Worm (Caenorhabditis elegans) whole organism, L3 larva: ENCODE results near the gene R09E10.13.

Experiments
- R02D3.7 ChIP-seq: fragments of 150-350 bp; optimal IDR thresholded peaks from 2 replicates; lab custom pipeline; 2014; ENCODE audit warnings: missing biosample characterization, missing genetic modification characterization
- aly-2 ChIP-seq: fragments of 150-350 bp; optimal IDR thresholded peaks from 2 replicates; lab custom pipeline; 2014; ENCODE audit warnings: missing biosample characterization, missing genetic modification characterization
- ceh-28 ChIP-seq: fragments of 150-350 bp; optimal IDR thresholded peaks from 2 replicates; lab custom pipeline; 2014; ENCODE audit warnings: missing biosample characterization, missing genetic modification reagents, missing genetic modification characterization
- ceh-82 ChIP-seq: fragments of 150-350 bp; optimal IDR thresholded peaks from 2 replicates; lab custom pipeline; 2014; ENCODE audit warnings: missing biosample characterization, missing genetic modification characterization
- ceh-9 ChIP-seq: sonication (generic microtip); optimal IDR thresholded peaks from 2 replicates; lab custom pipeline; 2018; ENCODE audit warnings: missing biosample characterization, missing genetic modification characterization
- daf-12 ChIP-seq: fragments of 150-350 bp; optimal IDR thresholded peaks from 2 replicates; lab custom pipeline; 2014; ENCODE audit warnings: missing biosample characterization, missing genetic modification reagents, missing genetic modification characterization
- egl-27 ChIP-seq: sonication (generic microtip); optimal IDR thresholded peaks from 4 replicates; lab custom pipeline; 2017; ENCODE audit warnings: missing biosample characterization, missing genetic modification reagents, missing genetic modification characterization
- elt-1 ChIP-seq: fragments of 150-350 bp; optimal IDR thresholded peaks from 2 replicates; lab custom pipeline; 2014; ENCODE audit warnings: missing biosample characterization, missing genetic modification characterization
- elt-2 ChIP-seq: sonication (generic microtip); optimal IDR thresholded peaks from 2 replicates; lab custom pipeline; 2016; ENCODE audit warnings: missing genetic modification reagents, mild to moderate bottlenecking, missing genetic modification characterization, missing compliant biosample characterization
- elt-3 ChIP-seq, 3 experiments: fragments of 150-350 bp in 1 of 3; sonication (generic microtip) in 2 of 3; optimal IDR thresholded peaks; 2 replicates in 2 of 3; 4 replicates in 1 of 3; lab custom pipeline; 2014 to 2017; ENCODE audit warnings: missing biosample characterization in 3 of 3, missing genetic modification characterization in 3 of 3
- fkh-2 ChIP-seq: fragments of 150-350 bp; optimal IDR thresholded peaks from 2 replicates; lab custom pipeline; 2014; ENCODE audit warnings: missing biosample characterization, missing genetic modification reagents, missing genetic modification characterization
- fos-1 ChIP-seq: fragments of 150-350 bp; optimal IDR thresholded peaks from 2 replicates; lab custom pipeline; 2014; ENCODE audit warnings: missing biosample characterization, missing genetic modification characterization
- hmg-11 ChIP-seq: sonication (generic microtip); optimal IDR thresholded peaks from 2 replicates; lab custom pipeline; 2016; ENCODE audit warnings: missing genetic modification characterization, missing compliant biosample characterization
- lin-15B ChIP-seq: fragments of 150-350 bp; optimal IDR thresholded peaks from 2 replicates; lab custom pipeline; 2014; ENCODE audit warnings: missing biosample characterization, missing genetic modification characterization
- lin-39 ChIP-seq: fragments of 150-350 bp; optimal IDR thresholded peaks from 2 replicates; lab custom pipeline; 2018; ENCODE audit warnings: missing biosample characterization, missing genetic modification reagents, missing genetic modification characterization
- mdl-1 ChIP-seq: fragments of 150-350 bp; optimal IDR thresholded peaks from 2 replicates; lab custom pipeline; 2014; ENCODE audit warnings: missing biosample characterization, missing genetic modification characterization
- mml-1 ChIP-seq: fragments of 150-350 bp; sonication (generic microtip); optimal IDR thresholded peaks from 3 replicates; lab custom pipeline; 2014; ENCODE audit warnings: missing biosample characterization, missing genetic modification characterization
- nhr-11 ChIP-seq: fragments of 150-350 bp; optimal IDR thresholded peaks from 2 replicates; lab custom pipeline; 2014; ENCODE audit warnings: missing biosample characterization, missing genetic modification characterization
- nhr-12 ChIP-seq: fragments of 150-350 bp; optimal IDR thresholded peaks from 2 replicates; lab custom pipeline; 2014; ENCODE audit warnings: missing biosample characterization, missing genetic modification characterization
- nhr-23 ChIP-seq: fragments of 150-350 bp; optimal IDR thresholded peaks from 2 replicates; lab custom pipeline; 2014; ENCODE audit warnings: missing biosample characterization, missing genetic modification reagents, missing genetic modification characterization
- nhr-237 ChIP-seq: fragments of 150-350 bp; optimal IDR thresholded peaks from 2 replicates; lab custom pipeline; 2014; ENCODE audit warnings: missing biosample characterization, missing genetic modification characterization
- nhr-25 ChIP-seq: sonication (generic microtip); optimal IDR thresholded peaks from 2 replicates; lab custom pipeline; 2017; ENCODE audit warnings: missing biosample characterization, missing genetic modification characterization
- nhr-28 ChIP-seq: fragments of 150-350 bp; optimal IDR thresholded peaks from 2 replicates; lab custom pipeline; 2014; ENCODE audit warnings: missing biosample characterization, missing genetic modification characterization
- nhr-43 ChIP-seq: sonication (generic microtip); optimal IDR thresholded peaks from 2 replicates; lab custom pipeline; 2016; ENCODE audit warnings: mild to moderate bottlenecking, missing genetic modification characterization, missing compliant biosample characterization; ENCODE audit not compliant: poor library complexity, severe bottlenecking
- nhr-67 ChIP-seq: fragments of 150-350 bp; optimal IDR thresholded peaks from 2 replicates; lab custom pipeline; 2014; ENCODE audit warnings: missing biosample characterization, missing genetic modification characterization
- nhr-76 ChIP-seq: fragments of 150-350 bp; sonication (generic microtip); optimal IDR thresholded peaks from 5 replicates; lab custom pipeline; 2014; ENCODE audit warnings: missing biosample characterization, missing genetic modification characterization
- nhr-77 ChIP-seq: fragments of 150-350 bp; optimal IDR thresholded peaks from 2 replicates; lab custom pipeline; 2014; ENCODE audit warnings: missing biosample characterization, missing genetic modification characterization
- pha-4 ChIP-seq: fragments of 150-350 bp; optimal IDR thresholded peaks from 2 replicates; lab custom pipeline; 2014; ENCODE audit warnings: missing biosample characterization, missing genetic modification reagents, missing genetic modification characterization
- pqm-1 ChIP-seq: fragments of 150-350 bp; optimal IDR thresholded peaks from 2 replicates; lab custom pipeline; 2017; ENCODE audit warnings: missing biosample characterization, missing genetic modification characterization, inconsistent platforms
- sea-2 ChIP-seq: fragments of 150-350 bp; sonication (generic microtip); optimal IDR thresholded peaks from 4 replicates; lab custom pipeline; 2014; ENCODE audit warnings: missing biosample characterization, missing genetic modification reagents, missing genetic modification characterization
- skn-1 ChIP-seq: fragments of 150-350 bp; optimal IDR thresholded peaks from 2 replicates; lab custom pipeline; 2014; ENCODE audit warnings: missing biosample characterization, missing genetic modification characterization
- snpc-4 ChIP-seq: fragments of 150-350 bp; optimal IDR thresholded peaks from 2 replicates; lab custom pipeline; 2014; ENCODE audit warnings: missing biosample characterization, missing genetic modification characterization
- tbx-2 ChIP-seq: sonication (generic microtip); optimal IDR thresholded peaks from 2 replicates; lab custom pipeline; 2016; ENCODE audit warnings: mild to moderate bottlenecking, missing genetic modification characterization, missing compliant biosample characterization
- unc-62 ChIP-seq: fragments of 150-350 bp; sonication (generic microtip); optimal IDR thresholded peaks from 4 replicates; lab custom pipeline; 2014; ENCODE audit warnings: missing biosample characterization, missing genetic modification reagents, missing genetic modification characterization
- ztf-11 ChIP-seq: fragments of 150-350 bp; optimal IDR thresholded peaks from 2 replicates; lab custom pipeline; 2014; ENCODE audit warnings: missing biosample characterization, missing genetic modification characterization
- ztf-4 ChIP-seq: fragments of 150-350 bp; optimal IDR thresholded peaks from 2 replicates; lab custom pipeline; 2014; ENCODE audit warnings: missing biosample characterization, missing genetic modification characterization

Gene R09E10.13

DNA sequence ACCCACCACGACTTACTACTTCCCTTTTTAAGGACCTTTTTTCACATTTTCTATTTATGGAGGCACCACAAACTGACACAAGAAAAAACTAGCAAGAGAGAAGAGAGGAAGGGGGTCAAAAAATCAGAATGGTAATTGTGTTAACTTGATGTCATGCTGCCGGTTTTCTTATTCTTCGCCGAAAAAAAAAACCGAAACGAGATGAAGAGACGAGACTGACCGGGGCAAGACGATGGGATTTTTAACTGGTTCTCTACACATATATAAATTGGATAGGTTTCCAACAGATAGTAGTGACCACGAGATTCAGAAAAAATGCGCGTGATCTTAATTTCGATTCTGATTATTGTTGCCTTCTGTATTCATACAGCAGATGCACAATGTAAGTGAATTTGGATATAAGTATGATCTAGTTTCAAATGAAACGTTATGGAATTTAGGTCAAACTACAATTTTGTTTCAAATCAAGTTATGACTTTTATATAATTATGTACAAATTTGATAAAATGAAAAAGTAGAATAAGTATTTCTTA, 21.1 kb downstream of the R09E10.13 start, which contains the start of gene Y43C5A.3:
Y43C5A.3 (plus strand) TSS at position 256 of the 533 bp plus-strand sequence.
- TF ChIP-seq fkh-2, result no peak
- peak; percentile 57 for TF ChIP-seq nhr-23 (tag; lab: Kevin White, UChicago)

DNA sequence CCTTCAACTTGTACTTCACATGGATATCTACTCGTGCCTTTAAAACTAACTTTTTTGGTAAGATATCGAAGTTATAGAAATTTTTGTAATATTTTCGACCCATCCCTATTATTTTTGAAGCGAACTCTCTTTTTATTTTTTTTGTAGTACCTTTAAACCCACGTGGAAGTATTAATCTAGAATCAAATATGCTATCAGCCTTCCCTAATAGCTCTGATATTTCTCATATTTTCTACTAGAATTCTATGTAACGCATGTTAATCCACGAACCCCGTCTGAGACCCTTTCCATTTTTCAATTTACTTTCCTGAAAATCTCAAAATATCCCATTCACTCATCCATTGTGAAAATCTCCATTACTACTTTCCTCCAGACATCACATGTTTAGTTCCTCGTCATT, 21.6 kb downstream of the R09E10.13 start:
- TF ChIP-seq nhr-77 (tag; lab: Kevin White, UChicago) (no peak), pha-4 (no peak), R02D3.7 (no peak), ceh-28 (no peak), nhr-237 (tag; lab: Kevin White, UChicago) (no peak), sea-2 (GFP tag; lab: Kevin White, UChicago) (no peak), daf-12 (no peak), ztf-11 (tag; lab: Kevin White, UChicago) (no peak), snpc-4 (tag; lab: Kevin White, UChicago) (no peak), ceh-9 (no peak), nhr-12 (tag; lab: Kevin White, UChicago) (no peak), lin-15B (no peak), mml-1 (tag; lab: Kevin White, UChicago) (no peak), hmg-11 (tag; lab: Kevin White, UChicago) (no peak), ztf-4 (no peak), ceh-82 (tag; lab: Kevin White, UChicago) (no peak)

DNA sequence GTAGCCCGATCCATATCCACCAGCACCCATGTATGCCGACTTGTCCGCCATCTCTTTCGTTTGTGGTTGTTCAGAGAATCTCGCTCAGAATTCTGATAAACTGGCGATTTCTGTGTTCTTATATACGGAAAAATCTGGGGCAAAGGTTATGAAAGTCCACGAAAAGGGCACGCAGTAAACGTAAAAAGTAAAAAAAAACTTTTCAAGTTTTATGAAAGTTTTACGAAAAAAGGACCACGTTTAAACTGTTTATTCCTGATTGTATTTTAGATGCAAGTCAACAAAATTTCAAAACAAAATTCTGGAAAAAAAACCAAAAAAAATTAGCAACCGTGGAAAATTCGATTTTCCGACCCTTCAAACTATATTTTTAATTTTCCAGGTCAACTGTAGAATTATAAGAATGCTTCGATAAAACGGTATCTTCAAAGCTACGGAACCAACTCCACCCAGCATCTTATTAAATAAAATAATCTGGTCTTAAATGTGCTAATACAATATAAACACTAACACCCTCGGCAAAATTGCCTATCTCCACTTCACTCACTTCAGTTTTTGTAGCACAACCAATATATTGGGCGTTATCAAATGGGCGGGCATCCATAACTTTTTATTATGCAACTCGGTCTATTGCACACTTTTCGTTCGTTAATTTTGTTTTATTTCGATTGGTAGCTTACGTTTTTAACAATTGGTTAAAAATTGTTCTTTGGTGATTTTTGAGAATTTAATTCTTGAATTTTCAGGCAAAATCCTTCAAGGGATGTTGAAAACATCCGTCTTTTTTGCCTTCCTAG, 25.6 kb downstream of the R09E10.13 start, which contains the start of the genes nspd-7 and Y43C5A.2:
nspd-7 (minus strand) TSS at position 51 of the 797 bp plus-strand sequence.
Y43C5A.2 (plus strand) TSS at position 747 of the 797 bp plus-strand sequence.
- TF ChIP-seq nhr-25 (tag; lab: Kevin White, UChicago), result no peak
- no peak for TF ChIP-seq hmg-11 (tag; lab: Kevin White, UChicago)
- TF ChIP-seq ztf-4, result no peak
- no peak for TF ChIP-seq mdl-1
- TF ChIP-seq pha-4, result peak; percentile 22
- TF ChIP-seq fos-1 (tag; lab: Kevin White, UChicago), result no peak
- no peak for TF ChIP-seq nhr-77 (tag; lab: Kevin White, UChicago)
- TF ChIP-seq fkh-2, result no peak
- no peak for TF ChIP-seq lin-15B
- TF ChIP-seq nhr-67 (tag; lab: Kevin White, UChicago), result no peak
- no peak for TF ChIP-seq elt-3 (tag; optimal IDR thresholded peaks at IDR 0.05; lab: Kevin White, UChicago)
- peak; percentile 34 for TF ChIP-seq pqm-1
- no peak for TF ChIP-seq tbx-2
- no peak for TF ChIP-seq nhr-28 (tag; lab: Kevin White, UChicago)
- TF ChIP-seq nhr-11 (tag; lab: Kevin White, UChicago), result no peak
- TF ChIP-seq unc-62 (GFP tag; lab: Kevin White, UChicago), result no peak
- no peak for TF ChIP-seq nhr-76 (tag; lab: Kevin White, UChicago)
- no peak for TF ChIP-seq skn-1
- TF ChIP-seq nhr-12 (tag; lab: Kevin White, UChicago), result no peak
- peak; percentile 69 for TF ChIP-seq elt-2 (tag; lab: Kevin White, UChicago)
- TF ChIP-seq lin-39 (tag; lab: Kevin White, UChicago), result no peak
- no peak for TF ChIP-seq snpc-4 (tag; lab: Kevin White, UChicago)
- TF ChIP-seq egl-27 (tag; lab: Kevin White, UChicago), result no peak

DNA sequence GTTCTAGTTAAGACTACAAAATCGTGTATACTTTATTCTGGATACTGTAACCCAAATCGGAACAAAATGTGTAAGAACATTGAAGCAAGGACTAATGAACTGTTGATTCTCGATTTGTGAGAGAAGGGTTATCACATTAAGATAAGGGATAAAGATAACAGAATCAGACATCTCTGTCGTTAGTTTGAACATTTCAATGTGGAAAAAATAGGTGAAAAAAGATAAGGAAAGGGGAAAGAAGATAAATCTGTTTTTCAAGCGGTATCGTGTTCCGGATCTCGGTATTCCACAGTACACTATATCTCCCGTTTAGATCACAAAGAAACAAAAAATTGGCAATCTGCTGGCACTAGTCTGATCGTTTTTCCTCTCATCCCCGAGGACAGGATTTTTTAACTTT, 33.9 kb downstream of the R09E10.13 start:
- TF ChIP-seq elt-2 (tag; lab: Kevin White, UChicago), result no peak
- no peak for TF ChIP-seq fkh-2
- no peak for TF ChIP-seq pqm-1
- peak in 2 of 3 experiments; percentile 79 to 95 for TF ChIP-seq elt-3 (tag; optimal IDR thresholded peaks at IDR 0.05; lab: Kevin White, UChicago)
- peak; percentile 88 for TF ChIP-seq nhr-23 (tag; lab: Kevin White, UChicago)
- TF ChIP-seq sea-2 (GFP tag; lab: Kevin White, UChicago), result no peak
- TF ChIP-seq nhr-237 (tag; lab: Kevin White, UChicago), result no peak
- TF ChIP-seq snpc-4 (tag; lab: Kevin White, UChicago), result no peak
- TF ChIP-seq nhr-43 (tag; lab: Kevin White, UChicago), result peak; percentile 17
- TF ChIP-seq aly-2 (tag; lab: Kevin White, UChicago), result no peak
- TF ChIP-seq elt-1 (tag; lab: Kevin White, UChicago), result peak; percentile 92
